Worm (Caenorhabditis elegans): ENCODE data around the gene abl-1.

The abl-1 gene

ce11 chrX:10568385-10569149 lies 55.4 kb downstream of the abl-1 start (continued):
- TF ChIP-seq K09A11.1 (tag; optimal IDR thresholded peaks at IDR 0.05; ENCODE audit: insufficient read depth) (peak; percentile 20), ceh-30 (tag; optimal IDR thresholded peaks at IDR 0.05) (peak; percentile 79), elt-4 (tag; optimal IDR thresholded peaks at IDR 0.05) (no peak), C08G9.2 (tag; optimal IDR thresholded peaks at IDR 0.05) (peak; percentile 56), K02D7.2 (tag; optimal IDR thresholded peaks at IDR 0.05) (no peak), ahr-1 (tag; optimal IDR thresholded peaks at IDR 0.05) (peak; percentile 51), pha-2 (tag; optimal IDR thresholded peaks at IDR 0.05) (no peak), fax-1 (tag; optimal IDR thresholded peaks at IDR 0.05) (peak; percentile 35), ceh-45 (GFP tag; IDR thresholded peaks at IDR 0.05) (no peak), fkh-6 (tag; optimal IDR thresholded peaks at IDR 0.05) (peak; percentile 44), ama-1 (optimal IDR thresholded peaks at IDR 0.05) (no peak), mec-3 (tag; optimal IDR thresholded peaks at IDR 0.05; ENCODE audit: borderline replicate concordance) (peak; percentile 36), T23F11.4 (GFP tag; optimal IDR thresholded peaks at IDR 0.05) (no peak), unc-55 (GFP tag; optimal IDR thresholded peaks at IDR 0.05) (peak; percentile 92), hlh-13 (GFP tag; optimal IDR thresholded peaks at IDR 0.05) (no peak), pax-1 (tag; optimal IDR thresholded peaks at IDR 0.05) (peak; percentile 57), ceh-18 (tag; optimal IDR thresholded peaks at IDR 0.05) (peak; percentile 98), ztf-16 (tag; optimal IDR thresholded peaks at IDR 0.05) (peak; percentile 67)

DNA sequence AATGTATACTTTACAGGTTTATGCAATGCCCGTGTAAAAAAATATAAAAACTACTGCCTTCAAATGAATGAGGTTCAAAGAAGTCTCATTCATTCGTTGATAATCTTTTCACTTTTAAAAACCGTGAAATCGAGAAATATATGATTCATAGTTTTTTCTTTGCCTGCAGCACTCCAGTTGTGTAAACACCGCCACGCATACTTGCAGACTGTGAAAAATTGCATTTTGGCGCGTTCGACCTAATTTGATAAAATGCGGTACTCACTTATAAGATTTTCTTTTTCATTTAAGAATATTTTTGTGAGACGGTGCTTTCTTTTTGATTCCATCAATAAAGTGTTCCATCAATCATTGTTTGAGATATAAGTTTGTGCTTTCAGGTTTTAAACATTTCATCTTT lies 57.2 kb downstream of the abl-1 start:
- TF ChIP-seq unc-42 (tag; optimal IDR thresholded peaks at IDR 0.05) (peak; percentile 72), ztf-16 (tag; optimal IDR thresholded peaks at IDR 0.05) (no peak)

DNA sequence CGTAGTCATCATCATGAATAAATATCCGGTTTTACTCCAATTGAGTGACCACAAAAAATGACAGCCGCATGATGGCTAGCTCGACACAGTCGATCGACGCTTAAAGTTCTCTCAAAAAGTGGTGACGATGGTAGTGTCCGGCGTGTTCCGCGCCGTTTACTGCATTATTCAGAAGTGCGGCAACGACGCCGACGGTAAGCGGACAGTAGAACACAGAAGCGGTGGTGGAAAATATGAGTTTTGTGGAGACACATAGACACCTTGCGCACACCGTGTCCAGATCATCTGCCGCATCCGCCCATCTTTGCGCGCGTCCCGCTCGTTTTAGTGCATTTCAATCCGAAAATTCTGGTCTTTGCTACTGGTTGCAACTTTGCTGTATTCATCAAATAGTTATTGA lies 64.8 kb downstream of the abl-1 start, which contains the start of gene F59F5.7:
F59F5.7 (plus strand) TSS at position 301 of the 400 bp plus-strand sequence.
- TF ChIP-seq K02D7.2 (tag; optimal IDR thresholded peaks at IDR 0.05) (no peak), pag-3 (tag; optimal IDR thresholded peaks at IDR 0.05; ENCODE audit: borderline replicate concordance) (no peak), unc-3 (GFP tag; conservative IDR thresholded peaks at IDR 0.05) (no peak), unc-3 (tag; optimal IDR thresholded peaks at IDR 0.05) (no peak), ttx-3 (tag; optimal IDR thresholded peaks at IDR 0.05) (no peak), ceh-30 (tag; optimal IDR thresholded peaks at IDR 0.05) (no peak), dmd-4 (tag; optimal IDR thresholded peaks at IDR 0.05; ENCODE audit: borderline replicate concordance) (no peak), ceh-19 (GFP tag; optimal IDR thresholded peaks at IDR 0.05) (no peak), pat-9 (tag; optimal IDR thresholded peaks at IDR 0.05) (no peak), hlh-8 (tag; optimal IDR thresholded peaks at IDR 0.05) (no peak), ahr-1 (tag; optimal IDR thresholded peaks at IDR 0.05) (no peak), lim-6 (tag; optimal IDR thresholded peaks at IDR 0.05) (no peak), tbx-2 (tag; optimal IDR thresholded peaks at IDR 0.05) (no peak), pha-2 (tag; optimal IDR thresholded peaks at IDR 0.05) (no peak), ama-1 (optimal IDR thresholded peaks at IDR 0.05) (no peak), ceh-34 (tag; optimal IDR thresholded peaks at IDR 0.05) (no peak)

ce11 chrX:10556764-10557163 lies 67.2 kb downstream of the abl-1 start:
- no peak for TF ChIP-seq nhr-11 (tag; optimal IDR thresholded peaks at IDR 0.05)
- no peak for TF ChIP-seq C38D4.7 (GFP tag; optimal IDR thresholded peaks at IDR 0.05)
- no peak for TF ChIP-seq hlh-30 (tag; optimal IDR thresholded peaks at IDR 0.05; ENCODE audit: insufficient read depth)
- no peak for TF ChIP-seq hlh-6 (tag; optimal IDR thresholded peaks at IDR 0.05)
- no peak for TF ChIP-seq madf-2 (tag; optimal IDR thresholded peaks at IDR 0.05)
- TF ChIP-seq ceh-31 (tag; optimal IDR thresholded peaks at IDR 0.05) = no peak
- no peak for TF ChIP-seq hlh-8 (tag; optimal IDR thresholded peaks at IDR 0.05)
- no peak for TF ChIP-seq syd-9 (tag; optimal IDR thresholded peaks at IDR 0.05)

Data from whole organism, late embryonic.